Worm (Caenorhabditis elegans): ENCODE results near the gene Y57A10A.24.

The Y57A10A.24 gene

ce11 chrII:12261147-12261821 is 18.5 kb downstream of the Y57A10A.24 start (continued):
- TF ChIP-seq fkh-10 (GFP tag; optimal IDR thresholded peaks at IDR 0.05): no peak
- peak; percentile 72 for TF ChIP-seq pag-3 (tag; optimal IDR thresholded peaks at IDR 0.05; ENCODE audit: borderline replicate concordance, insufficient read depth)
- TF ChIP-seq unc-130 (tag; optimal IDR thresholded peaks at IDR 0.05): no peak
- no peak for TF ChIP-seq hlh-17 (GFP tag; optimal IDR thresholded peaks at IDR 0.05; ENCODE audit: borderline replicate concordance)
- TF ChIP-seq irx-1 (tag; optimal IDR thresholded peaks at IDR 0.05): no peak
- TF ChIP-seq nhr-19 (GFP tag; conservative IDR thresholded peaks at IDR 0.05): no peak
- TF ChIP-seq mep-1 (tag; optimal IDR thresholded peaks at IDR 0.05): peak; percentile 34
- TF ChIP-seq unc-86 (tag; optimal IDR thresholded peaks at IDR 0.05): no peak
- no peak for TF ChIP-seq ztf-4 (tag; optimal IDR thresholded peaks at IDR 0.05)
- no peak for TF ChIP-seq dpl-1 (GFP tag; optimal IDR thresholded peaks at IDR 0.05)
- no peak for TF ChIP-seq xbp-1 (tag; optimal IDR thresholded peaks at IDR 0.05)
- TF ChIP-seq nhr-20 (tag; optimal IDR thresholded peaks at IDR 0.05): peak; percentile 22
- TF ChIP-seq nhr-47 (tag; optimal IDR thresholded peaks at IDR 0.05): no peak
- TF ChIP-seq zip-4 (GFP tag; optimal IDR thresholded peaks at IDR 0.05): no peak
- TF ChIP-seq tbx-2 (tag; optimal IDR thresholded peaks at IDR 0.05): no peak
- no peak for TF ChIP-seq nhr-76 (tag; optimal IDR thresholded peaks at IDR 0.05)
- TF ChIP-seq nhr-237 (tag; optimal IDR thresholded peaks at IDR 0.05): no peak
- TF ChIP-seq nhr-77 (tag; optimal IDR thresholded peaks at IDR 0.05): no peak
- TF ChIP-seq aly-2 (tag; optimal IDR thresholded peaks at IDR 0.05): no peak
- no peak for TF ChIP-seq C34B4.2 (tag; optimal IDR thresholded peaks at IDR 0.05)
- no peak for TF ChIP-seq lin-35 (GFP tag; optimal IDR thresholded peaks at IDR 0.05)
- peak; percentile 68 for TF ChIP-seq nhr-85 (tag)
- no peak for TF ChIP-seq mef-2 (tag; optimal IDR thresholded peaks at IDR 0.05)
- no peak for TF ChIP-seq lin-13 (GFP tag; optimal IDR thresholded peaks at IDR 0.05)

ce11 chrII:12262567-12262966 is 19.8 kb downstream of the Y57A10A.24 start:
- TF ChIP-seq elt-3 (tag; optimal IDR thresholded peaks at IDR 0.05): peak in 4 of 6 experiments; percentile 19 to 56 (median 48)
- no peak for TF ChIP-seq nhr-77 (tag; optimal IDR thresholded peaks at IDR 0.05)
- TF ChIP-seq ztf-11 (tag; optimal IDR thresholded peaks at IDR 0.05): no peak
- peak in 1 of 2 experiments; percentile 20 for TF ChIP-seq egl-27 (tag; optimal IDR thresholded peaks at IDR 0.05)
- TF ChIP-seq dsc-1 (tag; optimal IDR thresholded peaks at IDR 0.05): no peak
- no peak for TF ChIP-seq lin-39 (tag; optimal IDR thresholded peaks at IDR 0.05)
- TF ChIP-seq ceh-63 (GFP tag; optimal IDR thresholded peaks at IDR 0.05): no peak
- TF ChIP-seq pax-3 (tag; optimal IDR thresholded peaks at IDR 0.05): no peak
- TF ChIP-seq nhr-20 (tag; optimal IDR thresholded peaks at IDR 0.05): peak; percentile 56
- TF ChIP-seq unc-98 (GFP tag; IDR thresholded peaks at IDR 0.05): no peak
- no peak for TF ChIP-seq ceh-82 (tag; optimal IDR thresholded peaks at IDR 0.05)
- TF ChIP-seq ets-5 (GFP tag; IDR thresholded peaks at IDR 0.05): no peak
- TF ChIP-seq nhr-28 (tag; optimal IDR thresholded peaks at IDR 0.05): no peak
- TF ChIP-seq nhr-71 (tag; optimal IDR thresholded peaks at IDR 0.05): peak; percentile 51
- no peak for TF ChIP-seq ztf-4 (tag; optimal IDR thresholded peaks at IDR 0.05)
- TF ChIP-seq zag-1 (tag; optimal IDR thresholded peaks at IDR 0.05): no peak
- no peak for TF ChIP-seq unc-62 (GFP tag; optimal IDR thresholded peaks at IDR 0.05)
- TF ChIP-seq nhr-47 (tag; optimal IDR thresholded peaks at IDR 0.05): peak; percentile 33
- no peak for TF ChIP-seq skn-1 (tag; optimal IDR thresholded peaks at IDR 0.05)
- no peak for TF ChIP-seq nhr-76 (tag; optimal IDR thresholded peaks at IDR 0.05)
- TF ChIP-seq rnt-1 (tag; optimal IDR thresholded peaks at IDR 0.05): no peak
- no peak for TF ChIP-seq ceh-88 (GFP tag; IDR thresholded peaks at IDR 0.05)
- TF ChIP-seq grh-1 (GFP tag; IDR thresholded peaks at IDR 0.05): peak; percentile 71
- TF ChIP-seq tbx-2 (tag; optimal IDR thresholded peaks at IDR 0.05): no peak
- TF ChIP-seq lin-35 (GFP tag; optimal IDR thresholded peaks at IDR 0.05): peak; percentile 38 to 46
- TF ChIP-seq tlp-1 (tag; optimal IDR thresholded peaks at IDR 0.05): no peak
- no peak for TF ChIP-seq lir-3 (tag; optimal IDR thresholded peaks at IDR 0.05; ENCODE audit: poor library complexity)
- TF ChIP-seq zip-4 (GFP tag; optimal IDR thresholded peaks at IDR 0.05): no peak
- TF ChIP-seq jun-1 (tag; optimal IDR thresholded peaks at IDR 0.05): peak; percentile 16
- no peak for TF ChIP-seq egl-13 (tag; optimal IDR thresholded peaks at IDR 0.05)
- no peak for TF ChIP-seq C04F5.9 (tag; optimal IDR thresholded peaks at IDR 0.05)
- TF ChIP-seq dpl-1 (GFP tag; optimal IDR thresholded peaks at IDR 0.05): peak; percentile 9 to 36 (median 32)
- peak in 1 of 2 experiments; percentile 9 for TF ChIP-seq efl-1 (optimal IDR thresholded peaks at IDR 0.05)
- TF ChIP-seq efl-1 (GFP tag; optimal IDR thresholded peaks at IDR 0.05 in 1 of 2): no peak
- TF ChIP-seq fkh-10 (GFP tag; optimal IDR thresholded peaks at IDR 0.05): no peak
- no peak for TF ChIP-seq fkh-8 (tag; optimal IDR thresholded peaks at IDR 0.05)
